Worm (Caenorhabditis elegans) whole organism, early embryonic: ENCODE results near the gene C28H8.3.

Source experiments
- aly-1 ChIP-seq: sonication (generic microtip); optimal IDR thresholded peaks from 2 replicates; lab custom pipeline; 2016; ENCODE audit warnings: missing genetic modification characterization, missing compliant biosample characterization
- ama-1 ChIP-seq: fragments of 150-350 bp; optimal IDR thresholded peaks from 2 replicates; lab custom pipeline; 2014
- ets-7 ChIP-seq: sonication (generic microtip); optimal IDR thresholded peaks from 2 replicates; lab custom pipeline; 2016; ENCODE audit warnings: missing genotype, missing genetic modification characterization, missing compliant biosample characterization
- flt-1 ChIP-seq: fragments of 200-800 bp; sonication (Bioruptor generic); IDR thresholded peaks from 2 replicates; pipeline ENCODE4 v1.3.6; 2022; ENCODE audit warnings: missing genetic modification characterization, missing compliant biosample characterization
- hmbx-1 ChIP-seq: sonication (generic microtip); optimal IDR thresholded peaks from 2 replicates; lab custom pipeline; 2016; ENCODE audit warnings: mild to moderate bottlenecking, missing genetic modification characterization, missing compliant biosample characterization
- sea-1 ChIP-seq: fragments of 200-800 bp; sonication (Bioruptor generic); conservative IDR thresholded peaks from 2 replicates; pipeline ENCODE4 v1.3.6; 2022; ENCODE audit warnings: missing genetic modification characterization, missing compliant biosample characterization
- tbx-11 ChIP-seq: fragments of 200-800 bp; sonication (Bioruptor generic); IDR thresholded peaks from 2 replicates; pipeline ENCODE4 v1.3.6; 2022; ENCODE audit warnings: missing genetic modification characterization, missing compliant biosample characterization

- TF ChIP-seq flt-1 (GFP tag; lab: Robert Waterston, UW): no peak
- TF ChIP-seq sea-1 (GFP tag; lab: Robert Waterston, UW): no peak
- TF ChIP-seq tbx-11 (GFP tag; lab: Robert Waterston, UW): no peak
- no peak for TF ChIP-seq aly-1 (tag; lab: Kevin White, UChicago)
- no peak for TF ChIP-seq ets-7
- TF ChIP-seq hmbx-1 (tag; lab: Kevin White, UChicago): no peak
- TF ChIP-seq ama-1: no peak
These were observed 33.1 kb upstream of the C28H8.3 start for ce11 chrIII:5875418-5875702.
